Fruit fly (Drosophila melanogaster): Measurements from ENCODE around the gene Pgant4.

Gene Pgant4

DNA sequence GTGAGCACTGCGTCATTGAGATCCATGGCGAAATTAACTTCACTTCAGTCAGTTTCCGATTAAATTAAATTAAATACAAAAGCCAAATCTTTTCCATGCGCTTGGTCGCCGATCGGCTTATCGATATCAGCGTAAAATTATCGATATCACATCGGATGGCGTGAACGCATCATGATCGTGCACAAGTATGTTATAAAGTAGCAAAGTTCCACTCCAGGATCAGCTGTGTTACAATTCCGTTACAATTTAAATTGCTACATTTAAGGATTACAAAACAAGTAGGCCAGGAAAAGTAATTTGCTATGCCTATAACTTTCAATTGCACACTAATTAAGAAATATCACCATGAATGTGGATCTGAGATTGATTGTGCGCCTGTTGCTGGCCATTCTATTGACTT, 2.5 kb upstream of the Pgant4 start, which contains the start of the genes Pif1 and CG31776 (continued):
- TF ChIP-seq p53 (GFP tag; optimal IDR thresholded peaks at IDR 0.05) (peak; percentile 9), CG9215 (GFP tag; IDR thresholded peaks at IDR 0.05) (no peak), ci (GFP tag; IDR thresholded peaks at IDR 0.05) (no peak), peb (GFP tag; IDR thresholded peaks at IDR 0.05) (no peak), Nf-YC (tag; optimal IDR thresholded peaks at IDR 0.05) (no peak), inv (GFP tag; IDR thresholded peaks at IDR 0.05; ENCODE audit: partially characterized antibody) (peak; percentile 68), gsb-n (tag; optimal IDR thresholded peaks at IDR 0.05) (no peak), pho (GFP tag; optimal IDR thresholded peaks at IDR 0.05) (no peak), CG1529 (GFP tag; optimal IDR thresholded peaks at IDR 0.05) (no peak), gcm2 (GFP tag; optimal IDR thresholded peaks at IDR 0.05) (no peak), Rx (GFP tag; IDR thresholded peaks at IDR 0.05) (no peak), CG12219 (GFP tag; optimal IDR thresholded peaks at IDR 0.05) (no peak), CG8089 (GFP tag; optimal IDR thresholded peaks at IDR 0.05) (no peak), tll (GFP tag; optimal IDR thresholded peaks at IDR 0.05) (peak in 1 of 2 experiments; percentile 39), bigmax (GFP tag; optimal IDR thresholded peaks at IDR 0.05) (no peak), Nf-YA (GFP tag; IDR thresholded peaks at IDR 0.05) (no peak), al (GFP tag; IDR thresholded peaks at IDR 0.05) (no peak), CG13296 (GFP tag; optimal IDR thresholded peaks at IDR 0.05) (no peak), cato (GFP tag; optimal IDR thresholded peaks at IDR 0.05; ENCODE audit: borderline replicate concordance) (no peak), bab2 (GFP tag; optimal IDR thresholded peaks at IDR 0.05) (no peak), CG8359 (GFP tag; optimal IDR thresholded peaks at IDR 0.05; ENCODE audit: borderline replicate concordance) (no peak), CG12769 (tag; optimal IDR thresholded peaks at IDR 0.05) (no peak), CG13287 (GFP tag; IDR thresholded peaks at IDR 0.05; ENCODE audit: partially characterized antibody) (peak; percentile 82), sc (optimal IDR thresholded peaks at IDR 0.05) (no peak), sc (GFP tag; optimal IDR thresholded peaks at IDR 0.05) (no peak), CG2129 (GFP tag; IDR thresholded peaks at IDR 0.05; ENCODE audit: partially characterized antibody) (peak; percentile 79), row (GFP tag; IDR thresholded peaks at IDR 0.05) (peak; percentile 21; the same call in 1 of the 3 replicates), trh (GFP tag; optimal IDR thresholded peaks at IDR 0.05) (no peak), Atf-2 (GFP tag; optimal IDR thresholded peaks at IDR 0.05) (no peak), CG34376 (GFP tag; optimal IDR thresholded peaks at IDR 0.05) (no peak), CG11398 (GFP tag; optimal IDR thresholded peaks at IDR 0.05) (no peak), so (GFP tag; IDR thresholded peaks at IDR 0.05) (0 out of 3 replicates have a peak, but pooled peaks have one; percentile 6), CG34224 (GFP tag; IDR thresholded peaks at IDR 0.05; ENCODE audit: partially characterized antibody) (peak; percentile 95), sug (tag; optimal IDR thresholded peaks at IDR 0.05) (peak; percentile 12), CG31388 (GFP tag; optimal IDR thresholded peaks at IDR 0.05) (no peak), sens (GFP tag) (peak; percentile 68), CG12155 (GFP tag; optimal IDR thresholded peaks at IDR 0.05) (no peak), CG7839 (tag; optimal IDR thresholded peaks at IDR 0.05) (no peak), tna (GFP tag; IDR thresholded peaks at IDR 0.05; ENCODE audit: partially characterized antibody) (peak; percentile 73), en (GFP tag; optimal IDR thresholded peaks at IDR 0.05) (no peak), Vsx1 (GFP tag; optimal IDR thresholded peaks at IDR 0.05) (no peak), dati (GFP tag; IDR thresholded peaks at IDR 0.05) (no peak), CG4282 (GFP tag; optimal IDR thresholded peaks at IDR 0.05) (no peak), CG2712 (tag; optimal IDR thresholded peaks at IDR 0.05) (peak; percentile 33), fd102C (GFP tag; optimal IDR thresholded peaks at IDR 0.05) (no peak), gfzf (GFP tag; optimal IDR thresholded peaks at IDR 0.05) (peak; percentile 55), B-H2 (GFP tag; optimal IDR thresholded peaks at IDR 0.05) (no peak), CG4617 (GFP tag; optimal IDR thresholded peaks at IDR 0.05; ENCODE audit: borderline replicate concordance) (no peak), CG15514 (GFP tag; optimal IDR thresholded peaks at IDR 0.05) (peak; percentile 64), ATbp (GFP tag; optimal IDR thresholded peaks at IDR 0.05) (no peak), phol (tag; optimal IDR thresholded peaks at IDR 0.05) (peak; percentile 38)
